Worm (Caenorhabditis elegans): ENCODE data around the gene R03H10.5.

DNA sequence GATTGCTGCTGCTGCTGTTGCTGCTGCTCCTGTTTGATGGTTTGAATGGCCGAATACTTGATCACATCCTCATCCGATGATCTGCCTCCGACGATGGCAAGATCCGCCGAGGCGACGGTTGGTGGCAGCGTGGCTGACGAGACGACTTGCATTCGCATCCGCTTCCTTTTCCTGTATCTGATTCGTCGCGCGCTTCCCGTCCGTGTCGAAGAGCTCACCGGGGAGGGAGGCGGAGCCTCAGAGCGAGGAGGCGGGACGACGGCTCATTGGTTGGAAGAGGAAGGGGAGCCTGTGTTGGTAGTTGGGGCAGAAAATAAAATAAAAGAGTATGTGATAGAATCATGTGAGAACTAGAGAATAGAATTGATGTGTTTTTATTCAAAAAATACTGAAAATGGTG lies 35.7 kb downstream of the R03H10.5 start:
- TF ChIP-seq nhr-12 (tag; optimal IDR thresholded peaks at IDR 0.05) = no peak
- no peak for TF ChIP-seq egl-27 (tag; optimal IDR thresholded peaks at IDR 0.05)
- TF ChIP-seq nhr-84 (tag; optimal IDR thresholded peaks at IDR 0.05) = no peak
- no peak for TF ChIP-seq nhr-76 (tag; optimal IDR thresholded peaks at IDR 0.05)
- no peak for TF ChIP-seq C04F5.9 (tag; optimal IDR thresholded peaks at IDR 0.05)
- no peak for TF ChIP-seq mep-1 (tag; optimal IDR thresholded peaks at IDR 0.05)
- TF ChIP-seq nhr-90 (tag; optimal IDR thresholded peaks at IDR 0.05; ENCODE audit: poor library complexity) = no peak
- TF ChIP-seq irx-1 (tag; optimal IDR thresholded peaks at IDR 0.05) = no peak
- TF ChIP-seq dsc-1 (tag; optimal IDR thresholded peaks at IDR 0.05) = no peak
- TF ChIP-seq elt-2 (tag; optimal IDR thresholded peaks at IDR 0.05) = no peak
- no peak for TF ChIP-seq ama-1 (optimal IDR thresholded peaks at IDR 0.05)
- TF ChIP-seq mdl-1 (tag; optimal IDR thresholded peaks at IDR 0.05) = no peak
- no peak for TF ChIP-seq lin-13 (GFP tag; optimal IDR thresholded peaks at IDR 0.05)

Measured in whole organism, L1 larva.